Worm (Caenorhabditis elegans) whole organism, L4 larva: ENCODE data around the gene col-43.

ENCODE experiments used
- F10B5.3 ChIP-seq: sonication (generic microtip); optimal IDR thresholded peaks from 2 replicates; lab custom pipeline; 2016; ENCODE audit warnings: mild to moderate bottlenecking, missing genetic modification characterization, missing compliant biosample characterization
- F37D6.2 ChIP-seq: sonication (generic microtip); optimal IDR thresholded peaks from 2 replicates; lab custom pipeline; 2016; ENCODE audit warnings: mild to moderate bottlenecking, missing genetic modification characterization, missing compliant biosample characterization
- R02D3.7 ChIP-seq: fragments of 150-350 bp; sonication (generic microtip); optimal IDR thresholded peaks from 3 replicates; lab custom pipeline; 2014; ENCODE audit warnings: missing biosample characterization, missing genetic modification characterization
- T20F7.1 ChIP-seq: fragments of 200-800 bp; sonication (Bioruptor generic); optimal IDR thresholded peaks from 2 replicates; lab custom pipeline; 2018; ENCODE audit warnings: mild to moderate bottlenecking, missing genetic modification characterization, missing compliant biosample characterization
- Y105C5A.15 ChIP-seq: fragments of 200-800 bp; sonication (Bioruptor generic); IDR thresholded peaks from 2 replicates; pipeline ENCODE4 v1.3.6; 2022; ENCODE audit warnings: missing genetic modification characterization, missing compliant biosample characterization
- Y75B8A.6 ChIP-seq: fragments of 200-800 bp; sonication (Bioruptor generic); IDR thresholded peaks from 2 replicates; pipeline ENCODE4 v1.3.6; 2022; ENCODE audit warnings: missing genetic modification reagents, missing genetic modification characterization, missing compliant biosample characterization
- aha-1 ChIP-seq: fragments of 150-350 bp; peaks from one replicate; lab custom pipeline; 2014; ENCODE audit warnings: missing biosample characterization, missing genetic modification characterization
- aly-2 ChIP-seq: sonication (generic microtip); optimal IDR thresholded peaks from 2 replicates; lab custom pipeline; 2018; ENCODE audit warnings: missing biosample characterization, missing genetic modification characterization
- ceh-28 ChIP-seq: fragments of 150-350 bp; optimal IDR thresholded peaks from 2 replicates; lab custom pipeline; 2014; ENCODE audit warnings: missing biosample characterization, missing genetic modification reagents, missing genetic modification characterization
- daf-12 ChIP-seq: fragments of 150-350 bp; optimal IDR thresholded peaks from 2 replicates; lab custom pipeline; 2014; ENCODE audit warnings: missing biosample characterization, missing genetic modification reagents, missing genetic modification characterization
- daf-19 ChIP-seq: fragments of 200-800 bp; sonication (Bioruptor generic); conservative IDR thresholded peaks from 2 replicates; pipeline ENCODE4 v1.3.6; 2022; ENCODE audit warnings: missing genetic modification characterization, missing compliant biosample characterization
- daf-8 ChIP-seq: fragments of 200-800 bp; sonication (Bioruptor generic); IDR thresholded peaks from 2 replicates; pipeline ENCODE4 v1.3.6; 2022; ENCODE audit warnings: missing genetic modification characterization, missing compliant biosample characterization
- dpl-1 ChIP-seq: fragments of 150-350 bp; optimal IDR thresholded peaks from 2 replicates; lab custom pipeline; 2014; ENCODE audit warnings: missing biosample characterization, missing genetic modification reagents, missing genetic modification characterization
- dve-1 ChIP-seq: sonication (generic microtip); optimal IDR thresholded peaks from 2 replicates; lab custom pipeline; 2017; ENCODE audit warnings: antibody characterized with exemption, mild to moderate bottlenecking, missing genetic modification characterization, missing compliant biosample characterization; ENCODE audit not compliant: insufficient read depth
- egl-27 ChIP-seq: sonication (generic microtip); optimal IDR thresholded peaks from 3 replicates; lab custom pipeline; 2017; ENCODE audit warnings: missing biosample characterization, missing genetic modification reagents, missing genetic modification characterization
- fos-1 ChIP-seq: fragments of 150-350 bp; optimal IDR thresholded peaks from 2 replicates; lab custom pipeline; 2014; ENCODE audit warnings: missing biosample characterization, missing genetic modification characterization
- lir-3 ChIP-seq: sonication (generic microtip); optimal IDR thresholded peaks from 2 replicates; lab custom pipeline; 2016; ENCODE audit warnings: mild to moderate bottlenecking, missing genetic modification characterization, missing compliant biosample characterization
- lsy-2 ChIP-seq, 2 experiments: fragments of 150-350 bp in 1 of 2; sonication (generic microtip) in 1 of 2; optimal IDR thresholded peaks; 2 replicates each; lab custom pipeline; 2014 to 2017; ENCODE audit warnings: missing biosample characterization in 2 of 2, missing genetic modification characterization in 2 of 2
- mdl-1 ChIP-seq, 2 experiments: fragments of 150-350 bp in 1 of 2; sonication (generic microtip) in 1 of 2; optimal IDR thresholded peaks; 2 replicates each; lab custom pipeline; 2014 to 2017; ENCODE audit warnings: missing biosample characterization in 2 of 2, missing genetic modification characterization in 2 of 2
- mes-2 ChIP-seq: sonication (generic microtip); optimal IDR thresholded peaks from 2 replicates; lab custom pipeline; 2016; ENCODE audit warnings: missing genotype, mild to moderate bottlenecking, missing genetic modification characterization, missing compliant biosample characterization; ENCODE audit not compliant: poor library complexity, severe bottlenecking
- mxl-2 ChIP-seq: fragments of 200-800 bp; sonication (Bioruptor generic); conservative IDR thresholded peaks from 2 replicates; pipeline ENCODE4 v1.3.6; 2022; ENCODE audit warnings: missing genetic modification reagents, missing genetic modification characterization, missing compliant biosample characterization
- nhr-11 ChIP-seq: fragments of 150-350 bp; optimal IDR thresholded peaks from 2 replicates; lab custom pipeline; 2014; ENCODE audit warnings: missing biosample characterization, missing genetic modification characterization
- nhr-28 ChIP-seq: fragments of 150-350 bp; optimal IDR thresholded peaks from 2 replicates; lab custom pipeline; 2014; ENCODE audit warnings: missing biosample characterization, missing genetic modification characterization
- nhr-48 ChIP-seq: sonication (generic microtip); optimal IDR thresholded peaks from 2 replicates; lab custom pipeline; 2016; ENCODE audit warnings: mild to moderate bottlenecking, missing genetic modification characterization, missing compliant biosample characterization
- nhr-77 ChIP-seq: fragments of 150-350 bp; optimal IDR thresholded peaks from 2 replicates; lab custom pipeline; 2014; ENCODE audit warnings: missing biosample characterization, missing genetic modification characterization
- pqm-1 ChIP-seq: sonication (generic microtip); optimal IDR thresholded peaks from 2 replicates; lab custom pipeline; 2017; ENCODE audit warnings: missing biosample characterization, missing genetic modification characterization
- saeg-2 ChIP-seq: fragments of 200-800 bp; sonication (Bioruptor generic); IDR thresholded peaks from 2 replicates; pipeline ENCODE4 v1.3.6; 2022; ENCODE audit warnings: missing genetic modification reagents, missing genetic modification characterization, missing compliant biosample characterization
- skn-1 ChIP-seq: fragments of 150-350 bp; optimal IDR thresholded peaks from 2 replicates; lab custom pipeline; 2014; ENCODE audit warnings: missing biosample characterization, missing genetic modification characterization
- snpc-4 ChIP-seq: fragments of 150-350 bp; optimal IDR thresholded peaks from 2 replicates; lab custom pipeline; 2014; ENCODE audit warnings: missing biosample characterization, missing genetic modification characterization
- tra-1 ChIP-seq: fragments of 200-800 bp; sonication (Bioruptor generic); IDR thresholded peaks from 2 replicates; pipeline ENCODE4 v1.3.6; 2022; ENCODE audit warnings: missing genetic modification reagents, missing genetic modification characterization, missing compliant biosample characterization
- unc-39 ChIP-seq: sonication (generic microtip); optimal IDR thresholded peaks from 2 replicates; lab custom pipeline; 2017; ENCODE audit warnings: missing biosample characterization, missing genetic modification characterization
- zag-1 ChIP-seq: fragments of 150-350 bp; optimal IDR thresholded peaks from 2 replicates; lab custom pipeline; 2014; ENCODE audit warnings: missing biosample characterization, missing genetic modification characterization
- zfp-2 ChIP-seq: sonication (generic microtip); optimal IDR thresholded peaks from 2 replicates; lab custom pipeline; 2016; ENCODE audit warnings: mild to moderate bottlenecking, missing genetic modification characterization, missing compliant biosample characterization

col-43 gene

DNA sequence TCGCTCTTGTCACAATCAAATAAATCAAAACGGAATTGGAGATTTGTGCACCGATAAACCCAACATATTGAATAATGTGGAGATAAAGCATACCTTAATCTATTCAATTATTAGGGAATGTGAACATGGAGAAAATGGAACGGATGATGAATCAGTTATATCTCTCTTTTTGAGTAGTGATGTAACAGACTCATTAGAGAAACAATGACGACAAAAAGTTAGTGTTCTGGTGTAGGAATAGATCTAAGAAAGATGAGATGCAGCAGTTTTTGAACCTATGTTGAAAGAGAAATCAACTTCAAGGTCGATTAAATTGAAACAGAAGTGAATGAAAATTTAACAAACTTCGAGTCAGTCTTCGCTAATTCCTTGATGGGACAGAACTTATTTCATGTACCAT is 44.7 kb upstream of the col-43 start, which contains the start of gene str-146:
Gene str-146, minus strand, starts transcription at position 101 of the 400 bp plus-strand sequence.
- TF ChIP-seq T20F7.1 (GFP tag; lab: Kevin White, UChicago) (no peak), pqm-1 (tag; lab: Kevin White, UChicago) (no peak), mxl-2 (GFP tag; lab: Robert Waterston, UW) (no peak), lsy-2 (tag; optimal IDR thresholded peaks at IDR 0.05; lab: Kevin White, UChicago) (no peak), zag-1 (no peak), saeg-2 (GFP tag; lab: Robert Waterston, UW) (no peak), mes-2 (no peak), nhr-77 (tag; lab: Kevin White, UChicago) (no peak), daf-19 (no peak)
- TF ChIP-seq, all 104 proteins: peak for 0

DNA sequence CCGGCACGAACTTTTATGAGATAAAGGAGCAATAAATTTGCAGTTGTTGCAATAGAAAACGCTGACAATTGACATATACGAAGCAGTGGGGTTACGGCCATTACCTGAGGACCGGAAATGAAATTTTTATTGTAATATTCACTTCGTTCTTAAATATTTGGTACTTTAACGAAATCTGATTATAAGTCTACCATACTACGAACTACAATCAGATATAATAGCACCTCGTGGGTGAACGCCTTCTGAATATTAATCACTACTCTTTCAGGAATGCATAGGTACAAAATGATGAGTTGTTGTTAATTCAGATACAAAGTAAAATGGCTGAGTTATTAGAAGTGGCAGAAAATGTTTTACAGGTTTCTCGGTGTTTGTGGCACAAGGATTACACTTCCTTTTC is 41.7 kb upstream of the col-43 start, which contains the start of gene str-129:
Gene str-129, minus strand, starts transcription at position 101 of the 400 bp plus-strand sequence.
- TF ChIP-seq ceh-28, result no peak
- TF ChIP-seq dve-1 (tag; lab: Kevin White, UChicago), result no peak
- no peak for TF ChIP-seq lir-3 (tag; lab: Kevin White, UChicago)
- no peak for TF ChIP-seq nhr-11 (tag; lab: Kevin White, UChicago)
- TF ChIP-seq saeg-2 (GFP tag; lab: Robert Waterston, UW), result no peak
- no peak for TF ChIP-seq lsy-2 (tag; optimal IDR thresholded peaks at IDR 0.05; lab: Kevin White, UChicago)
- peak; percentile 31 for TF ChIP-seq aha-1 (tag; lab: Kevin White, UChicago)
- no peak for TF ChIP-seq aly-2 (tag; lab: Kevin White, UChicago)

DNA sequence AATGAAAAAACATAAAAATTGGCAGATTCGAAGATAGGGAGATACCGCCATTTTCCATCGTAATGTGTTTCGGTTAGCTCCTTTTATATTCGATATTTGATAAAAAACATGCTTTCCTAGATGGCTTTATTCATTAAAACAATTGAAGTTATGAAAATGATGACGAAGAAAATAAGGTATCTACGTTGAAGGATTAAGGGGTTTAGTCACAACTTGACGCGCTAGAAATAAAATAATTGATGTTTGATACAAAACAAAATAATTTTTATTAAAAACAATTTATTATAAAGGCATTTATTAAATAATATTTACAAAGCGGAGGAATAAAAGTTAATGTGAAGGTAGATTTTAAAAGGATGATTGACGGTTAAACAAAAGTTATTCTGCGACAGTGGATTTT is 39.9 kb upstream of the col-43 start, which contains the start of gene str-130:
Gene str-130, minus strand, starts transcription at position 101 of the 400 bp plus-strand sequence.
- TF ChIP-seq dve-1 (tag; lab: Kevin White, UChicago), result no peak
- no peak for TF ChIP-seq nhr-28
- TF ChIP-seq dpl-1 (GFP tag; lab: Kevin White, UChicago), result no peak
- TF ChIP-seq skn-1 (tag; lab: Kevin White, UChicago), result no peak
- no peak for TF ChIP-seq Y75B8A.6 (GFP tag; lab: Robert Waterston, UW)
- no peak for TF ChIP-seq zfp-2 (tag; lab: Kevin White, UChicago)
- no peak for TF ChIP-seq F37D6.2 (tag; lab: Kevin White, UChicago)
- no peak for TF ChIP-seq daf-12 (tag; lab: Kevin White, UChicago)
- no peak for TF ChIP-seq Y105C5A.15
- no peak for TF ChIP-seq F10B5.3 (tag; lab: Kevin White, UChicago)
- no peak for TF ChIP-seq tra-1 (GFP tag; lab: Robert Waterston, UW)
- TF ChIP-seq egl-27, result no peak
- TF ChIP-seq, all 104 proteins: peak for 0

DNA sequence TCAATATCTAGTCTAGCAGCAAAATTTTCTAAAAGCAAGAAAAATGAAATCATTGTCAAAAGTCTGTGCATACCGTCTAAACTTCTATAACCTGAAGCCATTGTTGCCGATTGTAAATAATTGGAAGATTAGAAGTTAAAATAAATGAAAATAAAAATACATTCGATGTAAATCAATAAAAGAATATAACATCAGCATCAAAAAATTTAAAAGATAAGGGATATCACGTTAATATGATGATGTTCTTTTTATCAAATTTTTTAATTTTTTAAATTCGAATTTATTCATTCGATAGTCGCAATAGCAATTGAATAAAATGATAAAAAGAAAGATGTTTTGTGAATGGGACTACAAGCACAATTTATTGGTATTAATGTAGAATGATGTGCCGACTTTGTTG is 34.4 kb upstream of the col-43 start, which contains the start of gene C09H5.7:
Gene C09H5.7, minus strand, starts transcription at position 101 of the 400 bp plus-strand sequence.
- TF ChIP-seq daf-12 (tag; lab: Kevin White, UChicago), result no peak
- no peak for TF ChIP-seq R02D3.7 (tag; lab: Kevin White, UChicago)
- TF ChIP-seq unc-39 (tag; lab: Kevin White, UChicago), result no peak
- no peak for TF ChIP-seq fos-1 (tag; lab: Kevin White, UChicago)
- TF ChIP-seq mdl-1 (tag; optimal IDR thresholded peaks at IDR 0.05; lab: Kevin White, UChicago), result no peak
- TF ChIP-seq aha-1 (tag; lab: Kevin White, UChicago), result no peak
- TF ChIP-seq, all 104 proteins: peak for 0

DNA sequence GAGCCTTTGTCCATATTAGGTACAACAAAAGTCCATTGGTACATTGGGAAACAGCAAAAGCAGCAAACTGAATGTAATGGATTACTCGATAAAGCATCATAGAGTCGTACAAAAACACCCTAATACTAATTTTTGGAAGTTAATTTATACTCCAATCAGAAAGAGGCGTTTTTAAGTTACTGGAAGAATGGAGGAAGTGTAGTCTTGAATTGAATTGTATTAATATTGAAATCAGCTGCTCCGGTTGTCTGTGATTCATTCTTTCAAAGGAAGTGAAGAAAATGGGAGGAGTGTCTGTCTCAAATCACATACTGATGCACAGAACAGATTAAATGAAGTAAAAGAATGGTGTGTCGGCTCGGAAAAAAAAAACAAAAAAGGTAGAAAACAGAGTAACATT is 30.9 kb upstream of the col-43 start, which contains the start of gene str-131:
Gene str-131, minus strand, starts transcription at position 101 of the 400 bp plus-strand sequence.
- TF ChIP-seq daf-8, result no peak
- no peak for TF ChIP-seq snpc-4 (tag; lab: Kevin White, UChicago)

DNA sequence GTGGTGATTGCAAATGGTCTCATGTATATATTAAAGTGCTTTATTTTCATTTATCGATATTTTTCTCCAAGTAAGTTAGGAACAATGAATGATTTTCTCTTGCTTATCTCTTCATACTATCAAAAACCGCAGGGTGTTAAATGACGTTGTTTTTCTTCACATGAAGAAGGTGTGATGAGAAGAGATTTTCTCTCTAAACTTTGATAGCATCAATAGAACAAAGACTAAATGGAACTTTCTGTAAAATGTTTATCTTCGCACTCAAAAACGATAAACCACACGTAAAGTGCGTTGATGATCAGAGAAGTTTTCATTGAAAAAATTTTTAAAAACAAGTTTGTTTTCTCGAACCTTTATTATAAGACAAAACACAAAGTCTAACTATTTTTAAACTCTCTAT is 29.1 kb upstream of the col-43 start:
- TF ChIP-seq nhr-28, result peak; percentile 27
- TF ChIP-seq Y105C5A.15, result no peak
- TF ChIP-seq mdl-1 (tag; optimal IDR thresholded peaks at IDR 0.05; lab: Kevin White, UChicago), result peak in 1 of 2 experiments; percentile 32
- TF ChIP-seq nhr-48 (tag; lab: Kevin White, UChicago), result peak; percentile 18
